Worm (Caenorhabditis elegans): ENCODE measurements around the gene F18C5.5.

ce11 chrII:6609315-6609842 is 42.9 kb upstream of the F18C5.5 start, which contains the start of gene epg-5:
- TF ChIP-seq bed-2 (GFP tag; IDR thresholded peaks at IDR 0.05): no peak
- TF ChIP-seq lin-35 (GFP tag; optimal IDR thresholded peaks at IDR 0.05): no peak
- TF ChIP-seq F57A8.1 (GFP tag; optimal IDR thresholded peaks at IDR 0.05): no peak
